Worm (Caenorhabditis elegans) whole organism, L3 larva: Measurements from ENCODE around the gene C08D8.1.

Experiments
- daf-12 ChIP-seq: fragments of 150-350 bp; optimal IDR thresholded peaks from 2 replicates; lab custom pipeline; 2014; ENCODE audit warnings: missing biosample characterization, missing genetic modification reagents, missing genetic modification characterization
- nhr-25 ChIP-seq: sonication (generic microtip); optimal IDR thresholded peaks from 2 replicates; lab custom pipeline; 2017; ENCODE audit warnings: missing biosample characterization, missing genetic modification characterization
- pha-4 ChIP-seq: fragments of 150-350 bp; optimal IDR thresholded peaks from 2 replicates; lab custom pipeline; 2014; ENCODE audit warnings: missing biosample characterization, missing genetic modification reagents, missing genetic modification characterization

ce11 chrV:8359792-8360191, 14.2 kb downstream of the C08D8.1 start, which contains the start of gene F38E1.6:
- TF ChIP-seq pha-4 (tag; lab: Kevin White, UChicago) (no peak), daf-12 (tag; lab: Kevin White, UChicago) (no peak), nhr-25 (tag; lab: Kevin White, UChicago) (no peak)
